Worm (Caenorhabditis elegans): Measurements from ENCODE around the gene F40G12.10.
"Not testable (repeated sequence)": the region's sequence is repeated elsewhere in the genome, so short reads cannot be mapped to it uniquely, and the experiment has no call there.

The F40G12.10 gene

ce11 chrV:14289363-14289762, 6.0 kb downstream of the F40G12.10 start, which contains the start of gene F14D7.1:
Gene F14D7.1, minus strand, starts transcription at chrV:14289463.
- TF ChIP-seq flt-1 (GFP tag; IDR thresholded peaks at IDR 0.05) (no peak), tab-1 (GFP tag; IDR thresholded peaks at IDR 0.05) (no peak), ztf-29 (GFP tag; IDR thresholded peaks at IDR 0.05) (no peak), ref-1 (GFP tag; conservative IDR thresholded peaks at IDR 0.05) (no peak), ztf-23 (GFP tag; IDR thresholded peaks at IDR 0.05) (no peak), cog-1 (tag; optimal IDR thresholded peaks at IDR 0.05) (no peak), T22C8.4 (GFP tag; IDR thresholded peaks at IDR 0.05) (no peak), klf-2 (GFP tag; conservative IDR thresholded peaks at IDR 0.05) (no peak), med-1 (GFP tag; optimal IDR thresholded peaks at IDR 0.05; ENCODE audit: insufficient read depth) (no peak)

DNA sequence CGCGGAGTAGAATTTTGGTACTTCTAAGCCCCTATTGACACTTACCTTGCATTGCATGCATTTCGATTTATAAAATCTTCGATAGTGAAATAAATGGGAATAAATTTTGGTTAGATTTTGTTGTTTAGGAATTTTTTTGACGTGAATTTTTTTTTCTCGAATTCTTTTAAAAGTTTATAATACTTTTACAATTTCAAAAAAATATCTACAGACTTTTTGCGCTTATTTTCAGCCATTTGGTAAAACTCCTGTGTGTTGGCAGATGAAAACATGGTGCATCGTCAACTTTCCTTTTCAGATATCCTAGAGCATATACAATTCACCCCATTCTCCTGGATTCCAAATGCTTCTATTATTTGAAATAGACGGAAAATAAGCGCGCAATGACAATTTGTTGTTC, 7.3 kb downstream of the F40G12.10 start, which contains the start of gene F14D7.18:
TSS of gene F14D7.18 (minus strand) at position 101 of the 400 bp plus-strand sequence.
- no peak for TF ChIP-seq tab-1 (GFP tag; IDR thresholded peaks at IDR 0.05)
- no peak for TF ChIP-seq T22C8.4 (GFP tag; IDR thresholded peaks at IDR 0.05)
- TF ChIP-seq flt-1 (GFP tag; IDR thresholded peaks at IDR 0.05) = no peak
- TF ChIP-seq med-1 (GFP tag; optimal IDR thresholded peaks at IDR 0.05; ENCODE audit: insufficient read depth) = no peak
- no peak for TF ChIP-seq ztf-29 (GFP tag; IDR thresholded peaks at IDR 0.05)
- no peak for TF ChIP-seq klf-2 (GFP tag; conservative IDR thresholded peaks at IDR 0.05)
- TF ChIP-seq ref-1 (GFP tag; conservative IDR thresholded peaks at IDR 0.05) = no peak
- no peak for TF ChIP-seq cog-1 (tag; optimal IDR thresholded peaks at IDR 0.05)
- no peak for TF ChIP-seq ztf-23 (GFP tag; IDR thresholded peaks at IDR 0.05)

- TF ChIP-seq ztf-29 (GFP tag; IDR thresholded peaks at IDR 0.05) (no peak), cog-1 (tag; optimal IDR thresholded peaks at IDR 0.05) (no peak)
Observed at ce11 chrV:14293667-14294194, 10.4 kb downstream of the F40G12.10 start, which contains the start of gene F14D7.2. Gene F14D7.2, minus strand, starts transcription at chrV:14293717.

ce11 chrV:14294396-14294795, 11.1 kb downstream of the F40G12.10 start, which contains the start of gene F14D7.9:
Gene F14D7.9, plus strand, starts transcription at chrV:14294696.
- TF ChIP-seq cog-1 (tag; optimal IDR thresholded peaks at IDR 0.05) (no peak), med-1 (GFP tag; optimal IDR thresholded peaks at IDR 0.05; ENCODE audit: insufficient read depth) (no peak), flt-1 (GFP tag; IDR thresholded peaks at IDR 0.05) (no peak), ref-1 (GFP tag; conservative IDR thresholded peaks at IDR 0.05) (no peak), ztf-29 (GFP tag; IDR thresholded peaks at IDR 0.05) (no peak), tab-1 (GFP tag; IDR thresholded peaks at IDR 0.05) (no peak), T22C8.4 (GFP tag; IDR thresholded peaks at IDR 0.05) (no peak), klf-2 (GFP tag; conservative IDR thresholded peaks at IDR 0.05) (no peak), ztf-23 (GFP tag; IDR thresholded peaks at IDR 0.05) (no peak)

DNA sequence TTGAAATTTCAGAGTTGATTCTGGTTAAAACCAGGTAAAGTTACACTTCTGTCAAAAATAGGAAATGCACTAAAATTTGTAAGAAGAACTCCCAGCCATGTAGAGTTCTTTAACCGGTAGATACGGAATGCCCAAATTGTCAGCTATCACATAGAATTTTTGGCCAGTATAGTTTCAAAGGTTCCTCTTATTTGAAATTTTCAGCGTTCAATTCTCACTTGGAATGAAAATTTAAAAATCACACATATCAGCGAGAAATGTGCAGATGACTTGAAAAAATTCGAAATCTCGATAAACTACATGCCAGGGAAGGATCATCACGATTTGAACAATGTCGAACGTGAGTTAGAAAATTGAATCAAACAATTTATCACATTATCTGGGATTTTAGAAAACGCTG, 13.2 kb downstream of the F40G12.10 start, which contains the start of gene F14D7.3:
TSS of gene F14D7.3 (plus strand) at position 301 of the 400 bp plus-strand sequence.
- TF ChIP-seq cog-1 (tag; optimal IDR thresholded peaks at IDR 0.05) (no peak), flt-1 (GFP tag; IDR thresholded peaks at IDR 0.05) (no peak), T22C8.4 (GFP tag; IDR thresholded peaks at IDR 0.05) (no peak), klf-2 (GFP tag; conservative IDR thresholded peaks at IDR 0.05) (no peak), med-1 (GFP tag; optimal IDR thresholded peaks at IDR 0.05; ENCODE audit: insufficient read depth) (no peak), ztf-23 (GFP tag; IDR thresholded peaks at IDR 0.05) (no peak), ref-1 (GFP tag; conservative IDR thresholded peaks at IDR 0.05) (no peak), ztf-29 (GFP tag; IDR thresholded peaks at IDR 0.05) (no peak), tab-1 (GFP tag; IDR thresholded peaks at IDR 0.05) (no peak)

DNA sequence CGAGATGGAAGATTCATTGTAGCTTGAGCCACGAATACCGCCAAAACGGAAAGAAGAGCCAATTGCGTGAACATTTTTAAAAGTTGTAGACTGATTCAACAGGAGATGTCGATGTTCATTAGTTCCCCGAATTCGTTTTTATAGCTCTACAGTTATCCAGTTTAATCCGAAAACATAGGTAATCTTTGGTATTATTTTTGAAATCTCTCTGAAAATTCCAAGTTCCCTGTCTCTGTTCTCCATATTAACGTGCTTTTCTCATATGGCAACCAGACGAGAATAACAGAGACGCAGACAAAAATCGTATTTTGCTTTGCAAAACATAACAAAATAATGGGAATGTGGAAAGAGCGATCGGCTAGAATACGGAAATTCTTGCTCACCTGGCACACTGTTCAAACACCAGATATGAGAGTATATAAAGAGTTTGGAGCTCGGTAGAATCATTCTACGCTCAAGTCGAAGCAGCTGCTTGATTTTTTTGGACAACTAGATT, 16.3 kb downstream of the F40G12.10 start, which contains the start of the genes spig-3 and F14D7.12:
TSS of gene spig-3 (minus strand) at position 101 of the 496 bp plus-strand sequence.
TSS of gene F14D7.12 (plus strand) at position 446 of the 496 bp plus-strand sequence.
- TF ChIP-seq klf-2 (GFP tag; conservative IDR thresholded peaks at IDR 0.05) (no peak), flt-1 (GFP tag; IDR thresholded peaks at IDR 0.05) (no peak)

DNA sequence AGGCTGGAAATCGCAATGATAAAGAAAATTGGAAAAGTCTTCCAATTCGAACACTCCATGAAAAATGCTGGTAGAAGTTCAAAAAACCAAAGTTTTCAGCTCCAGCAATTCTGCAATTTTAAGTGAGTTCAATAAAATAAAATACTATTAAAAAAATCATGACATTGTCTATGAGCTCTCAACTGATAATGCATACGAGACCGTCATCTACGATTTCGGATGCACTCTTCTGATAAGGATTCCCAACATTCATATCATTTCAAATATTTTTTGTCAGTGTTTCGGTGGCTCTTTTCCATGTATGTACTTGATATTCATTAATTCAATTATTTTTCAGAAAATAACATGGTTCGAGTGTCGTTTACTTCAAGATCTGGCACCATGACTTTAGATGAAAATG, 17.7 kb downstream of the F40G12.10 start, which contains the start of gene F14D7.6:
TSS of gene F14D7.6 (plus strand) at position 338 of the 400 bp plus-strand sequence.
- no peak for TF ChIP-seq ref-1 (GFP tag; conservative IDR thresholded peaks at IDR 0.05)
- TF ChIP-seq ztf-23 (GFP tag; IDR thresholded peaks at IDR 0.05) = no peak
- no peak for TF ChIP-seq klf-2 (GFP tag; conservative IDR thresholded peaks at IDR 0.05)
- TF ChIP-seq tab-1 (GFP tag; IDR thresholded peaks at IDR 0.05) = no peak
- no peak for TF ChIP-seq flt-1 (GFP tag; IDR thresholded peaks at IDR 0.05)
- TF ChIP-seq ztf-29 (GFP tag; IDR thresholded peaks at IDR 0.05) = no peak
- no peak for TF ChIP-seq med-1 (GFP tag; optimal IDR thresholded peaks at IDR 0.05; ENCODE audit: insufficient read depth)
- no peak for TF ChIP-seq cog-1 (tag; optimal IDR thresholded peaks at IDR 0.05)
- TF ChIP-seq T22C8.4 (GFP tag; IDR thresholded peaks at IDR 0.05) = no peak

DNA sequence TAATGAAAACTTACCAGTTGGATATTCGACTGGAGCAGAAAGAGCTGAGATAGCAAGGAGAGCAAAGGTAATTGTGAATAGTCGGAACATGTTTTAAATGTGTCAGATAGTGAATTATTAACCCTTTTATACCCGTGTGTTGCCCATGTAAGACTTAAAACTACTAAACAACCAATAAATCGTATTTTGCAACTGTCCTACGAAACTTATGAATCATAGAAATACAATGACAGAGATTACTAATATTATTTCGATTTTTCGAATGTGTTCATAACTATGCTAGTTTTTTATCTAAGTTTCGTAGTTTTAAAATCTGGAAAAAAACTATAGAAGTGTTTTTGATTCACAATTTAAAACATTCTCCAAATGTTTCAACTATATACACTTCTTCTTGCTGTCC, 23.4 kb downstream of the F40G12.10 start, which contains the start of gene spig-4:
TSS of gene spig-4 (minus strand) at position 101 of the 400 bp plus-strand sequence.
- not testable (repeated sequence) for TF ChIP-seq med-1 (GFP tag; optimal IDR thresholded peaks at IDR 0.05; ENCODE audit: insufficient read depth); T22C8.4 (GFP tag; IDR thresholded peaks at IDR 0.05); ztf-23 (GFP tag; IDR thresholded peaks at IDR 0.05)

DNA sequence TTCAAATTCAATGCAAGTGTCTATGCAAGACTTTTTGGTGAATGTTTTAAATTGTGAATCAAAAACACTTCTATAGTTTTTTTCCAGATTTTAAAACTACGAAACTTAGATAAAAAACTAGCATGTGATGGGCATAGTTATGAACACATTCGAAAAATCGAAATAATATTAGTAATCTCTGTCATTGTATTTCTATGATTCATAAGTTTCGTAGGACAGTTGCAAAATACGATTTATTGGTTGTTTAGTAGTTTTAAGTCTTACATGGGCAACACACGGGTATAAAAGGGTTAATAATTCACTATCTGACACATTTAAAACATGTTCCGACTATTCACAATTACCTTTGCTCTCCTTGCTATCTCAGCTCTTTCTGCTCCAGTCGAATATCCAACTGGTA, 24.8 kb downstream of the F40G12.10 start, which contains the start of gene spig-5:
TSS of gene spig-5 (plus strand) at position 301 of the 400 bp plus-strand sequence.
- not testable (repeated sequence) for TF ChIP-seq flt-1 (GFP tag; IDR thresholded peaks at IDR 0.05); med-1 (GFP tag; optimal IDR thresholded peaks at IDR 0.05; ENCODE audit: insufficient read depth); ztf-23 (GFP tag; IDR thresholded peaks at IDR 0.05)

- TF ChIP-seq flt-1 (GFP tag; IDR thresholded peaks at IDR 0.05); med-1 (GFP tag; optimal IDR thresholded peaks at IDR 0.05; ENCODE audit: insufficient read depth); klf-2 (GFP tag; conservative IDR thresholded peaks at IDR 0.05): not testable (repeated sequence)
Observed at ce11 chrV:14309632-14310031, 26.3 kb downstream of the F40G12.10 start, which contains the start of gene F14D7.14. Gene F14D7.14, plus strand, starts transcription at chrV:14309932.

Measured in whole organism, midembryonic.